Fruit fly (Drosophila melanogaster): ENCODE results near the gene RpLP0.

Gene RpLP0

dm6 chr3L:22071687-22072394, 3.8 kb upstream of the RpLP0 start, which contains the start of gene CG7139 (continued):
- TF ChIP-seq CG17385 (GFP tag; optimal IDR thresholded peaks at IDR 0.05), result peak; percentile 12
- TF ChIP-seq CG31441 (GFP tag; IDR thresholded peaks at IDR 0.05), result peak; percentile 28; the same call in 1 of the 2 replicates
- TF ChIP-seq hb (GFP tag; IDR thresholded peaks at IDR 0.05; ENCODE audit: partially characterized antibody), result peak; percentile 55
- no peak for TF ChIP-seq Myb (GFP tag; optimal IDR thresholded peaks at IDR 0.05)
- no peak for TF ChIP-seq CG12155 (GFP tag; optimal IDR thresholded peaks at IDR 0.05)
- no peak for TF ChIP-seq Mad (GFP tag; optimal IDR thresholded peaks at IDR 0.05)
- TF ChIP-seq CG14965 (GFP tag; optimal IDR thresholded peaks at IDR 0.05; ENCODE audit: borderline replicate concordance), result no peak
- peak; percentile 37 for TF ChIP-seq stwl (tag; optimal IDR thresholded peaks at IDR 0.05)
- peak; percentile 70 for TF ChIP-seq CG4617 (GFP tag; optimal IDR thresholded peaks at IDR 0.05; ENCODE audit: borderline replicate concordance)

dm6 chr3L:22072824-22073223, 2.8 kb upstream of the RpLP0 start:
- TF ChIP-seq chif (GFP tag; optimal IDR thresholded peaks at IDR 0.05) (no peak), CG6765 (GFP tag; optimal IDR thresholded peaks at IDR 0.05) (no peak), CG1603 (tag; optimal IDR thresholded peaks at IDR 0.05) (peak; percentile 1), cas (GFP tag; IDR thresholded peaks at IDR 0.05) (no peak), sens (GFP tag) (peak; percentile 62), CG14965 (GFP tag; optimal IDR thresholded peaks at IDR 0.05; ENCODE audit: borderline replicate concordance) (no peak), CG3838 (GFP tag; optimal IDR thresholded peaks at IDR 0.05) (no peak), CG10979 (tag; optimal IDR thresholded peaks at IDR 0.05) (no peak), onecut (GFP tag; IDR thresholded peaks at IDR 0.05) (no peak), CG5953 (GFP tag; IDR thresholded peaks at IDR 0.05) (no peak), ara (GFP tag; IDR thresholded peaks at IDR 0.05) (no peak), YL-1 (GFP tag; optimal IDR thresholded peaks at IDR 0.05) (no peak), CG12659 (GFP tag; optimal IDR thresholded peaks at IDR 0.05) (no peak), lab (GFP tag; optimal IDR thresholded peaks at IDR 0.05) (no peak), sug (tag; optimal IDR thresholded peaks at IDR 0.05) (no peak), CG12219 (GFP tag; optimal IDR thresholded peaks at IDR 0.05) (no peak), Deaf1 (tag; optimal IDR thresholded peaks at IDR 0.05) (no peak), CG17361 (GFP tag; IDR thresholded peaks at IDR 0.05) (no peak), nerfin-1 (tag; optimal IDR thresholded peaks at IDR 0.05) (no peak), disco-r (GFP tag; optimal IDR thresholded peaks at IDR 0.05) (no peak), CG8944 (GFP tag; optimal IDR thresholded peaks at IDR 0.05) (no peak), row (GFP tag; IDR thresholded peaks at IDR 0.05) (0 out of 3 replicates have a peak, but pooled peaks have one; percentile 36), CG32532 (GFP tag; IDR thresholded peaks at IDR 0.05) (0 out of 2 replicates have a peak, but pooled peaks have one; percentile 17), CG6683 (GFP tag; optimal IDR thresholded peaks at IDR 0.05) (no peak), Med (GFP tag) (peak; percentile 47), CG11696 (GFP tag; IDR thresholded peaks at IDR 0.05) (peak; percentile 60), bcd (GFP tag; optimal IDR thresholded peaks at IDR 0.05) (no peak), CG17802 (tag; optimal IDR thresholded peaks at IDR 0.05) (peak; percentile 24), CG9215 (GFP tag; IDR thresholded peaks at IDR 0.05) (no peak), CG16863 (GFP tag; optimal IDR thresholded peaks at IDR 0.05) (no peak), CkIIα-i1 (GFP tag; IDR thresholded peaks at IDR 0.05) (no peak), Hr51 (GFP tag; optimal IDR thresholded peaks at IDR 0.05) (no peak)
